Worm (Caenorhabditis elegans): ENCODE results near the gene srd-68.

srd-68 gene

DNA sequence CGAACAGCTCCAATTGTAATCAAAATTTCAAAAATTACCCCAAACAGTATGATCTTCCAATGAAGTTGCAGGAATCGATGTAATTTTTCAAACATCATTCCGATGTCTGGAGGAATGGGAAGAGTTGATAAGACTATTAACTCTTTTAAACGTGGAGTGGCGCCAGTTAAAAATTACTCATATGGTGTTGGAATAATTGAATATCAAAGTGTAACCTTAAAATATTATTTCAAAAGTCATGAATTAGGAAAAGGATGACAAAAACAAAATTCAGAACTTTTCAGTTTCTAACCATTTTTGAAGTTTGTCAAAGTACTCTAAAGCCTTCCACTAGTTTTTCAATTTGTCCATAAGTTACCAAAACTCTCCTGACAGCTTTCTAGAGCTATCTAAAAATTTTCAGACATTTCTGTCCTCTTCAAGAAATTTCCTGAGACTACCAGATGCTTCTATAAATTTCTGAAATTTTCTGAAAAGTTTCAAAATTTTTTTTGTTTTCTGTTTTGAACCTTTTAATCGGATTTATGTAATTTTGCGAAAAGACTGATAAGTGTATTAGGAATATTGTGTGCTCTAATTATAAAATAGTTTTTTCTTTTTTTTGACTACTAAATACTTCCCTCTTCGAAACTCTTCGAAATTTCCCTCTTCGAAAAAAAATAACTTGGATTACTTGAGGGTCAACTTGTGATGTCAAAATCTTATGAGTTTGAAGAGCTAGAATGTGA lies 48.5 kb downstream of the srd-68 start, which contains the start of the genes clec-35 and clec-27:
Gene clec-35 (minus strand): TSS at position 101 of the 728 bp plus-strand sequence.
Gene clec-27 (plus strand): TSS at position 678 of the 728 bp plus-strand sequence.
- TF ChIP-seq mab-5 (tag; optimal IDR thresholded peaks at IDR 0.05) (no peak), M03D4.4 (tag; optimal IDR thresholded peaks at IDR 0.05) (no peak), hlh-1 (tag; optimal IDR thresholded peaks at IDR 0.05) (no peak), sptf-1 (tag; optimal IDR thresholded peaks at IDR 0.05) (no peak), sem-2 (GFP tag; optimal IDR thresholded peaks at IDR 0.05) (no peak)

ce11 chrV:16852002-16852401 lies 50.6 kb downstream of the srd-68 start, which contains the start of gene clec-37:
clec-37 (minus strand) TSS chrV:16852102.
- TF ChIP-seq ztf-11 (tag; optimal IDR thresholded peaks at IDR 0.05) (no peak), mab-5 (tag; optimal IDR thresholded peaks at IDR 0.05) (no peak), elt-3 (tag; optimal IDR thresholded peaks at IDR 0.05) (no peak)

Data from whole organism, mixed stage, embryonic.